Worm (Caenorhabditis elegans): ENCODE measurements around the gene ptr-20.

The ptr-20 gene

ce11 chrII:15157880-15158279 is at the start of gene ptr-20:
Gene ptr-20, plus strand, starts transcription at chrII:15158180.
- no peak for TF ChIP-seq F26F4.8 (GFP tag; conservative IDR thresholded peaks at IDR 0.05)
- TF ChIP-seq mxl-2 (GFP tag; conservative IDR thresholded peaks at IDR 0.05), result no peak
- TF ChIP-seq Y48G9A.11 (GFP tag; IDR thresholded peaks at IDR 0.05), result no peak
- TF ChIP-seq ceh-28 (tag; optimal IDR thresholded peaks at IDR 0.05), result no peak
- TF ChIP-seq hmg-1.1 (GFP tag; IDR thresholded peaks at IDR 0.05), result no peak

- TF ChIP-seq unc-62 (GFP tag; optimal IDR thresholded peaks at IDR 0.05 in 1 of 2) (peak in 1 of 2 experiments; percentile 26), unc-62 (tag; optimal IDR thresholded peaks at IDR 0.05) (no peak), mxl-2 (GFP tag; conservative IDR thresholded peaks at IDR 0.05) (no peak)
These were observed 48.1 kb upstream of the ptr-20 start, which contains the start of gene Y53F4B.39 for ce11 chrII:15109844-15110243. Gene Y53F4B.39, plus strand, starts transcription at chrII:15110144.

- TF ChIP-seq lsy-2 (tag; optimal IDR thresholded peaks at IDR 0.05), result peak in 1 of 2 experiments; percentile 27
- no peak for TF ChIP-seq aha-1 (tag)
- TF ChIP-seq pqm-1 (tag; optimal IDR thresholded peaks at IDR 0.05), result peak; percentile 35
- no peak for TF ChIP-seq dpl-1 (GFP tag; optimal IDR thresholded peaks at IDR 0.05)
- TF ChIP-seq Y5F2A.4 (GFP tag; optimal IDR thresholded peaks at IDR 0.05), result no peak
- TF ChIP-seq hlh-30 (tag; optimal IDR thresholded peaks at IDR 0.05; ENCODE audit: insufficient read depth), result peak; percentile 9
- peak; percentile 97 for TF ChIP-seq nhr-77 (tag; optimal IDR thresholded peaks at IDR 0.05)
- no peak for TF ChIP-seq ZK546.5 (tag; optimal IDR thresholded peaks at IDR 0.05)
- TF ChIP-seq mxl-3 (GFP tag; optimal IDR thresholded peaks at IDR 0.05), result peak; percentile 9
- TF ChIP-seq ctbp-1 (GFP tag; IDR thresholded peaks at IDR 0.05), result no peak
- TF ChIP-seq nhr-42 (GFP tag; IDR thresholded peaks at IDR 0.05), result peak; percentile 66; the same call in 1 of the 2 replicates
- TF ChIP-seq dmd-6 (GFP tag; IDR thresholded peaks at IDR 0.05), result peak; percentile 77
- TF ChIP-seq ceh-82 (tag; optimal IDR thresholded peaks at IDR 0.05), result no peak
- no peak for TF ChIP-seq snpc-1.2 (GFP tag; IDR thresholded peaks at IDR 0.05)
- TF ChIP-seq lir-3 (tag; optimal IDR thresholded peaks at IDR 0.05), result no peak
- TF ChIP-seq nhr-28 (tag; optimal IDR thresholded peaks at IDR 0.05), result peak; percentile 93
- no peak for TF ChIP-seq Y48G9A.11 (GFP tag; IDR thresholded peaks at IDR 0.05)
- no peak for TF ChIP-seq F44E2.7 (GFP tag; IDR thresholded peaks at IDR 0.05)
- no peak for TF ChIP-seq lin-38 (GFP tag; IDR thresholded peaks at IDR 0.05)
- peak; percentile 68 for TF ChIP-seq hlh-11 (tag; optimal IDR thresholded peaks at IDR 0.05)
- no peak for TF ChIP-seq ceh-44 (GFP tag; IDR thresholded peaks at IDR 0.05)
- peak; percentile 66 for TF ChIP-seq dve-1 (tag; optimal IDR thresholded peaks at IDR 0.05; ENCODE audit: insufficient read depth)
- TF ChIP-seq D1046.2 (GFP tag; IDR thresholded peaks at IDR 0.05), result no peak
- no peak for TF ChIP-seq daf-16 (GFP tag; optimal IDR thresholded peaks at IDR 0.05)
- peak; percentile 84 for TF ChIP-seq daf-16 (tag; optimal IDR thresholded peaks at IDR 0.05)
- peak; percentile 31 for TF ChIP-seq mes-2 (tag; optimal IDR thresholded peaks at IDR 0.05; ENCODE audit: poor library complexity, severe bottlenecking)
- 0 out of 2 replicates have a peak, but pooled peaks have one; percentile 24 for TF ChIP-seq lin-1 (GFP tag; IDR thresholded peaks at IDR 0.05)
- TF ChIP-seq unc-62 (GFP tag; optimal IDR thresholded peaks at IDR 0.05 in 1 of 2), result peak in 1 of 2 experiments; percentile 19
- no peak for TF ChIP-seq unc-62 (tag; optimal IDR thresholded peaks at IDR 0.05)
- TF ChIP-seq saeg-2 (GFP tag; IDR thresholded peaks at IDR 0.05), result no peak
- peak; percentile 11 for TF ChIP-seq nhr-11 (tag; optimal IDR thresholded peaks at IDR 0.05)
- no peak for TF ChIP-seq R02D3.7 (tag; optimal IDR thresholded peaks at IDR 0.05)
These were observed 46.6 kb upstream of the ptr-20 start for ce11 chrII:15111352-15111751.

All from whole organism, L4 larva.